Worm (Caenorhabditis elegans) whole organism, late embryonic: ENCODE measurements around the gene F17E9.15.

ENCODE experiments used
- F13H6.1 ChIP-seq: sonication (generic microtip); optimal IDR thresholded peaks from 2 replicates; lab custom pipeline; 2016; ENCODE audit warnings: missing genetic modification characterization, missing compliant biosample characterization
- ama-1 ChIP-seq: fragments of 150-350 bp; optimal IDR thresholded peaks from 2 replicates; lab custom pipeline; 2014
- ceh-48 ChIP-seq: sonication (generic microtip); optimal IDR thresholded peaks from 2 replicates; lab custom pipeline; 2016; ENCODE audit warnings: missing genetic modification characterization, inconsistent platforms, missing compliant biosample characterization
- dmd-4 ChIP-seq: sonication (generic microtip); optimal IDR thresholded peaks from 2 replicates; lab custom pipeline; 2016; ENCODE audit warnings: borderline replicate concordance, missing genetic modification characterization, missing compliant biosample characterization
- fkh-10 ChIP-seq: fragments of 150-350 bp; optimal IDR thresholded peaks from 2 replicates; lab custom pipeline; 2014; ENCODE audit warnings: missing biosample characterization, missing genetic modification reagents, missing genetic modification characterization
- nfya-1 ChIP-seq: sonication (generic microtip); optimal IDR thresholded peaks from 2 replicates; lab custom pipeline; 2017; ENCODE audit warnings: missing genetic modification characterization, mild to moderate bottlenecking, missing compliant biosample characterization, antibody characterized with exemption, moderate library complexity
- pha-4 ChIP-seq: fragments of 150-350 bp; optimal IDR thresholded peaks from 2 replicates; lab custom pipeline; 2018; ENCODE audit warnings: missing biosample characterization, missing genetic modification reagents, missing genetic modification characterization
- sox-4 ChIP-seq: sonication (generic microtip); optimal IDR thresholded peaks from 2 replicates; lab custom pipeline; 2017; ENCODE audit warnings: mild to moderate bottlenecking, missing genetic modification characterization, inconsistent platforms, missing compliant biosample characterization
- unc-86 ChIP-seq: sonication (generic microtip); optimal IDR thresholded peaks from 2 replicates; lab custom pipeline; 2016; ENCODE audit warnings: missing genetic modification characterization, missing compliant biosample characterization

- TF ChIP-seq nfya-1 (tag; lab: Kevin White, UChicago) (no peak), dmd-4 (tag; lab: Kevin White, UChicago) (no peak), fkh-10 (GFP tag; lab: Kevin White, UChicago) (no peak), ama-1 (lab: Kevin White, UChicago) (no peak), pha-4 (tag; lab: Kevin White, UChicago) (no peak), ceh-48 (no peak), sox-4 (tag; lab: Kevin White, UChicago) (no peak), F13H6.1 (tag; lab: Kevin White, UChicago) (no peak), unc-86 (no peak)
These were observed 14.7 kb upstream of the F17E9.15 start, which contains the start of gene lys-10 for ce11 chrIV:8332526-8332925.
